Worm (Caenorhabditis elegans) whole organism, late embryonic: ENCODE measurements around the gene nlp-27.

Experiments
- che-1 ChIP-seq: sonication (generic microtip); optimal IDR thresholded peaks from 2 replicates; lab custom pipeline; 2016; ENCODE audit warnings: mild to moderate bottlenecking, missing genetic modification characterization, missing compliant biosample characterization
- dmd-4 ChIP-seq: sonication (generic microtip); optimal IDR thresholded peaks from 2 replicates; lab custom pipeline; 2016; ENCODE audit warnings: borderline replicate concordance, missing genetic modification characterization, missing compliant biosample characterization
- fkh-10 ChIP-seq: fragments of 150-350 bp; optimal IDR thresholded peaks from 2 replicates; lab custom pipeline; 2014; ENCODE audit warnings: missing biosample characterization, missing genetic modification reagents, missing genetic modification characterization
- sox-4 ChIP-seq: sonication (generic microtip); optimal IDR thresholded peaks from 2 replicates; lab custom pipeline; 2017; ENCODE audit warnings: mild to moderate bottlenecking, missing genetic modification characterization, inconsistent platforms, missing compliant biosample characterization
- unc-86 ChIP-seq: sonication (generic microtip); optimal IDR thresholded peaks from 2 replicates; lab custom pipeline; 2016; ENCODE audit warnings: missing genetic modification characterization, missing compliant biosample characterization

DNA sequence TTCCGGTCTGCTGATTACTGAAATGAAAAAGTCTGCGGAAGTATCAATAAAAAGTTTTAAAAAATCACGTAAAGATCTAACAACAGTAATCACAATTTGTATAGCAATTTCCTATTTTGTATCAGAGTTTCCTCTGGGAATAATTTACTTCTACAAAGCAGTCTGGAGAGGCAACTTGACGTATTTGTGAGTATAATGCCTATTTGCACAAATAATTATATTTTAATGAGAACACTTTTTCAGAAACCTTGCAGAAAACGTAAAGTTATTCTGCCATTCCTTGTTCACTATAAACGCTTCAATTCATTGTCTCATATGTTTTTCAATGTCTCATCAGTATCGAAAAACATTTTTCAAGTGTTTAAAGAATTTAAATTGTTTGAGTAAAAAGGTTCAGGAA, 29.4 kb downstream of the nlp-27 start:
- TF ChIP-seq unc-86 (tag; lab: Kevin White, UChicago) (no peak), fkh-10 (GFP tag; lab: Kevin White, UChicago) (no peak), sox-4 (tag; lab: Kevin White, UChicago) (no peak), che-1 (tag; lab: Kevin White, UChicago) (no peak), dmd-4 (no peak)
